Fruit fly (Drosophila melanogaster): ENCODE results near the gene CG33725.
A peak's percentile ranks its signal among the peaks of the same experiment; 100 is the strongest.

The CG33725 gene

DNA sequence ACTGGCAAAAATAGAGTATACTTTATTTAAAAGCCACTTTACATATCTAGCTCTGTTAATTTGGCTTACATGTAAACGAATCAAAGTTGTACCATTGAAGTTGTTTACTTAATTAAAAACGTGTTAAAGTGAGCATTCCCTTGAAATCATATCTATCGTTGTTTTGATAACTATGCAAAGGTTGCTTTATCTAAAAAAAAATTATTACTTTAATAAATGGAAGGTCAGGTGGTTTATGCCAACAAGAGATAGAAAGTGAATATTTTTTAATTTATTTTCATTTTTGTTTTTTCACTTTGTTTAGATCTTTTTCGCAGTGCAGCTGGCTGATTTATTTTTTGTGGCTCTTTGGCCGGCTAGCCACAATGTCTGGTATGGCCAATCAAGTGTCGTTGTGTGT is 508 bp downstream of the CG33725 start (continued):
- TF ChIP-seq Asciz (GFP tag; optimal IDR thresholded peaks at IDR 0.05) = peak; percentile 84
- TF ChIP-seq grn (GFP tag; optimal IDR thresholded peaks at IDR 0.05) = no peak
- TF ChIP-seq wek (GFP tag; optimal IDR thresholded peaks at IDR 0.05) = no peak
- TF ChIP-seq CG13894 (tag; optimal IDR thresholded peaks at IDR 0.05) = no peak
- no peak for TF ChIP-seq disco-r (GFP tag; optimal IDR thresholded peaks at IDR 0.05)
- peak; percentile 42 for TF ChIP-seq shn (GFP tag; optimal IDR thresholded peaks at IDR 0.05)
- TF ChIP-seq CG6272 (GFP tag; IDR thresholded peaks at IDR 0.05) = no peak; the same call in 1 of the 2 replicates
- no peak for TF ChIP-seq cg (GFP tag; optimal IDR thresholded peaks at IDR 0.05)
- TF ChIP-seq Pdp1 (GFP tag; optimal IDR thresholded peaks at IDR 0.05) = peak; percentile 42 to 57
- TF ChIP-seq Dip3 (GFP tag; optimal IDR thresholded peaks at IDR 0.05) = peak; percentile 14
- TF ChIP-seq Doc2 (GFP tag; IDR thresholded peaks at IDR 0.05) = no peak
- TF ChIP-seq CG15011 (GFP tag; optimal IDR thresholded peaks at IDR 0.05) = peak; percentile 51
- no peak for TF ChIP-seq chm (GFP tag; IDR thresholded peaks at IDR 0.05)
- TF ChIP-seq NK7.1 (GFP tag; optimal IDR thresholded peaks at IDR 0.05) = no peak
- peak; percentile 72 for TF ChIP-seq ind (GFP tag; optimal IDR thresholded peaks at IDR 0.05)
- TF ChIP-seq Taf1 (GFP tag; IDR thresholded peaks at IDR 0.05) = no peak
- TF ChIP-seq sisA (GFP tag; IDR thresholded peaks at IDR 0.05) = peak; percentile 74
- TF ChIP-seq Hr3 (GFP tag; optimal IDR thresholded peaks at IDR 0.05) = peak; percentile 76
- no peak for TF ChIP-seq prd (optimal IDR thresholded peaks at IDR 0.05)
- TF ChIP-seq prd (GFP tag; IDR thresholded peaks at IDR 0.05) = peak; percentile 87
- TF ChIP-seq CG7556 (GFP tag; optimal IDR thresholded peaks at IDR 0.05) = peak; percentile 81
- peak; percentile 62 for TF ChIP-seq Hsf (GFP tag; optimal IDR thresholded peaks at IDR 0.05)
- peak; percentile 63 for TF ChIP-seq Nf-YB (GFP tag; optimal IDR thresholded peaks at IDR 0.05)
- TF ChIP-seq dati (GFP tag; IDR thresholded peaks at IDR 0.05) = 0 out of 2 replicates have a peak, but pooled peaks have one; percentile 58
- TF ChIP-seq jigr1 (GFP tag; IDR thresholded peaks at IDR 0.05) = 0 out of 3 replicates have a peak, but pooled peaks have one; percentile 15
- peak; percentile 71 for TF ChIP-seq CG2875 (GFP tag; optimal IDR thresholded peaks at IDR 0.05)
- TF ChIP-seq HLH3B (GFP tag; IDR thresholded peaks at IDR 0.05) = peak; percentile 50
- peak; percentile 82 for TF ChIP-seq Xbp1 (GFP tag; optimal IDR thresholded peaks at IDR 0.05)
- peak; percentile 82 for TF ChIP-seq grau (tag; optimal IDR thresholded peaks at IDR 0.05)
- TF ChIP-seq H15 (GFP tag; IDR thresholded peaks at IDR 0.05) = peak; percentile 62; the same call in 1 of the 3 replicates
- TF ChIP-seq CG42726 (GFP tag; IDR thresholded peaks at IDR 0.05; ENCODE audit: partially characterized antibody) = no peak
- no peak for TF ChIP-seq cas (GFP tag; IDR thresholded peaks at IDR 0.05)
- no peak for TF ChIP-seq lbe (GFP tag; optimal IDR thresholded peaks at IDR 0.05)
- TF ChIP-seq Nf-YC (tag; optimal IDR thresholded peaks at IDR 0.05) = peak; percentile 72
- peak; percentile 82 for TF ChIP-seq az2 (GFP tag; optimal IDR thresholded peaks at IDR 0.05)
- 0 out of 2 replicates have a peak, but pooled peaks have one; percentile 2 for TF ChIP-seq NFAT (GFP tag; IDR thresholded peaks at IDR 0.05)
- 0 out of 2 replicates have a peak, but pooled peaks have one; percentile 27 for TF ChIP-seq CG8765 (GFP tag; IDR thresholded peaks at IDR 0.05)
- TF ChIP-seq CG43689 (GFP tag; IDR thresholded peaks at IDR 0.05) = 0 out of 2 replicates have a peak, but pooled peaks have one; percentile 38
- no peak for TF ChIP-seq BEAF-32 (GFP tag; optimal IDR thresholded peaks at IDR 0.05)
- no peak for TF ChIP-seq cad (GFP tag; optimal IDR thresholded peaks at IDR 0.05)
- peak; percentile 56 for TF ChIP-seq CG1602 (GFP tag; optimal IDR thresholded peaks at IDR 0.05)
- peak; percentile 41; the same call in 1 of the 2 replicates for TF ChIP-seq ara (GFP tag; IDR thresholded peaks at IDR 0.05)
- no peak for TF ChIP-seq toy (GFP tag; IDR thresholded peaks at IDR 0.05)
- TF ChIP-seq Sin3A (optimal IDR thresholded peaks at IDR 0.05) = no peak
- TF ChIP-seq bcd (GFP tag; optimal IDR thresholded peaks at IDR 0.05) = peak; percentile 77
- TF ChIP-seq CG1647 (GFP tag; optimal IDR thresholded peaks at IDR 0.05) = peak; percentile 47
- no peak for TF ChIP-seq CHES-1-like (GFP tag; optimal IDR thresholded peaks at IDR 0.05)
- peak; percentile 45 for TF ChIP-seq dm (GFP tag; optimal IDR thresholded peaks at IDR 0.05)
- no peak for TF ChIP-seq dan (GFP tag; IDR thresholded peaks at IDR 0.05)
- TF ChIP-seq unpg (GFP tag; optimal IDR thresholded peaks at IDR 0.05) = peak; percentile 69
- peak; percentile 77 for TF ChIP-seq Meics (GFP tag; optimal IDR thresholded peaks at IDR 0.05)
